Worm (Caenorhabditis elegans): ENCODE results near the gene glb-5.

glb-5 gene

DNA sequence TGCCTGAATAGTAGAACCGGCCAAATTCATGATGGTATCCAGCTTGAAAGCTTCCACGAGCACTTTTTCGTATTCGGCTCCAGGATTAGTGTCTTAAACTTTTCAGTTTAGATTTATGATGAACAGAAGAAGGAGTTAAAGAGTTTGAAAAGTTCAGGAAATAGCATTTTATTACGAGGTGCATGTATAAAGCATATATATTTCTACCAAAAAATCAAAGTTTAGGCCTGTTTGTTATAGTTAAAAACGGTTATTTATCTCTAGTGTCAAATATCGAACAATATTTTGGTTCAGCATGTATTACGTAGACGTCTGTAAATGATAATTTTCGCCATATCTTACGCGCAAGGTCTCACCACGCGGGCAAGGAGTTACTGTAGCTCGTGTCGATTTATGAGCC, 22.6 kb downstream of the glb-5 start, which contains the start of gene klc-2:
TSS of gene klc-2 (minus strand) at position 101 of the 400 bp plus-strand sequence.
- TF ChIP-seq elt-1 (tag; optimal IDR thresholded peaks at IDR 0.05; ENCODE audit: borderline replicate concordance, insufficient read depth) (no peak), zip-8 (tag; optimal IDR thresholded peaks at IDR 0.05) (no peak), mab-5 (tag; optimal IDR thresholded peaks at IDR 0.05) (no peak), ceh-43 (GFP tag; optimal IDR thresholded peaks at IDR 0.05) (no peak), unc-62 (GFP tag; optimal IDR thresholded peaks at IDR 0.05) (no peak), sptf-1 (tag; optimal IDR thresholded peaks at IDR 0.05) (no peak), hlh-1 (tag; optimal IDR thresholded peaks at IDR 0.05) (no peak), nhr-237 (tag; optimal IDR thresholded peaks at IDR 0.05) (no peak), lin-13 (tag; optimal IDR thresholded peaks at IDR 0.05) (no peak), ceh-83 (GFP tag; optimal IDR thresholded peaks at IDR 0.05) (no peak)

DNA sequence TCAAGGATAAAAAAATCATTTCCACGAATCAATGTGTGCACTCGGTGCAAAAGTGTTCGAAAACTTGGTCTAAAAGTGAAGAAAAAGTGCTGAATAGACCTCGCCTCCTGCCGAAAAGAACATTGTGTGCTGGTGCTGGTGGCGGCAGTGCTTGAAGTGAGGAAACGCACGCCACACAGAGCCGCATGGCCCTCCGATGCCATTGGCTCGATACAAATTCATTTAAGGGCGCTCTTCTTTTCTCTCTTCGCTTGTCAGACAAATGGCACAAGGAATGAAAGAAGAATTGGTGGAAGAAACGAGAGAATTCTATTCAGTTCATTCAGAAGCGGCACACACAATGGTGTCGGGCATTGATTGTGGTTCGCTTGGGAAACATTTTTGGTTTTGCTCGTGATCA, 23.6 kb downstream of the glb-5 start:
- TF ChIP-seq hlh-1 (tag; optimal IDR thresholded peaks at IDR 0.05), result no peak
- TF ChIP-seq ces-1 (GFP tag; optimal IDR thresholded peaks at IDR 0.05), result peak; percentile 93

- TF ChIP-seq sem-2 (GFP tag; optimal IDR thresholded peaks at IDR 0.05) (no peak), zip-8 (tag; optimal IDR thresholded peaks at IDR 0.05) (no peak), nhr-76 (tag; optimal IDR thresholded peaks at IDR 0.05) (no peak), elt-3 (tag; optimal IDR thresholded peaks at IDR 0.05) (no peak), nhr-12 (tag; optimal IDR thresholded peaks at IDR 0.05) (no peak), unc-62 (GFP tag; optimal IDR thresholded peaks at IDR 0.05) (no peak), mab-5 (tag; optimal IDR thresholded peaks at IDR 0.05) (no peak), ztf-11 (tag; optimal IDR thresholded peaks at IDR 0.05) (no peak), cnd-1 (tag; optimal IDR thresholded peaks at IDR 0.05) (no peak), elt-1 (tag; optimal IDR thresholded peaks at IDR 0.05; ENCODE audit: borderline replicate concordance, insufficient read depth) (no peak)
These were observed 24.2 kb downstream of the glb-5 start for ce11 chrV:5582860-5583259.

- TF ChIP-seq sptf-1 (tag; optimal IDR thresholded peaks at IDR 0.05), result no peak
- no peak for TF ChIP-seq elt-3 (tag; optimal IDR thresholded peaks at IDR 0.05)
- TF ChIP-seq bed-3 (GFP tag; optimal IDR thresholded peaks at IDR 0.05), result no peak
- TF ChIP-seq ces-1 (GFP tag; optimal IDR thresholded peaks at IDR 0.05), result peak; percentile 23
- no peak for TF ChIP-seq nhr-2 (tag; optimal IDR thresholded peaks at IDR 0.05)
- peak; percentile 96 for TF ChIP-seq lsy-2 (tag; optimal IDR thresholded peaks at IDR 0.05)
- TF ChIP-seq mep-1 (tag; optimal IDR thresholded peaks at IDR 0.05), result peak; percentile 9
These were observed 25.6 kb downstream of the glb-5 start, which contains the start of gene pas-6 for ce11 chrV:5584293-5584776. TSS of gene pas-6 (minus strand) at chrV:5584343.

DNA sequence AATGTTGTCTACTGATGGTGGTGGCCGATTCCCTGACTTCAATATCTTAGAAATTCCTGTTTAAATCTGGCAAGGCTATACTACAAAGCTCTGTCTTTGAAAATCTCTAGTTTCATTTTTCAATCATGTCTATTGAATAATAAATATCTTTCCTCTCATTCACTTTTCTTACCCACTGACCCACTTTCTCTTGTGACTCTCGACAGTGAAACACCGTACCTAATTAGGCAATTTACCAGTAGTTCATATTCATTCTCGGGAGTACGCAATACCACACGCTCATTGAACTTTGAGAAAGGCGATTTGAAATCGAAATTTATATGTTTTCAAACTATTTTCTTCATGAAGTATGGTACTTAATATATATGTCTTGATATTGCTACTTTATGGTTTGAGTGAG, 26.1 kb downstream of the glb-5 start, which contains the start of gene CD4.11:
TSS of gene CD4.11 (plus strand) at position 301 of the 400 bp plus-strand sequence.
- TF ChIP-seq unc-62 (GFP tag; optimal IDR thresholded peaks at IDR 0.05), result no peak
- TF ChIP-seq elt-3 (tag; optimal IDR thresholded peaks at IDR 0.05), result no peak
- no peak for TF ChIP-seq ztf-11 (tag; optimal IDR thresholded peaks at IDR 0.05)
- TF ChIP-seq hlh-1 (tag; optimal IDR thresholded peaks at IDR 0.05), result no peak
- no peak for TF ChIP-seq zip-8 (tag; optimal IDR thresholded peaks at IDR 0.05)
- no peak for TF ChIP-seq nhr-76 (tag; optimal IDR thresholded peaks at IDR 0.05)
- no peak for TF ChIP-seq ceh-43 (GFP tag; optimal IDR thresholded peaks at IDR 0.05)
- TF ChIP-seq ceh-39 (tag; optimal IDR thresholded peaks at IDR 0.05), result no peak
- no peak for TF ChIP-seq ces-1 (GFP tag; optimal IDR thresholded peaks at IDR 0.05)
- no peak for TF ChIP-seq ham-2 (GFP tag; optimal IDR thresholded peaks at IDR 0.05)
- TF ChIP-seq nhr-2 (tag; optimal IDR thresholded peaks at IDR 0.05), result no peak
- no peak for TF ChIP-seq sptf-1 (tag; optimal IDR thresholded peaks at IDR 0.05)
- TF ChIP-seq bed-3 (GFP tag; optimal IDR thresholded peaks at IDR 0.05), result no peak

- TF ChIP-seq lin-32 (GFP tag; optimal IDR thresholded peaks at IDR 0.05), result no peak
- TF ChIP-seq M03D4.4 (tag; optimal IDR thresholded peaks at IDR 0.05), result no peak
- no peak for TF ChIP-seq flh-1 (GFP tag; optimal IDR thresholded peaks at IDR 0.05)
- TF ChIP-seq tbx-8 (GFP tag; optimal IDR thresholded peaks at IDR 0.05), result no peak
- TF ChIP-seq ceh-39 (tag; optimal IDR thresholded peaks at IDR 0.05), result no peak
- TF ChIP-seq nhr-2 (tag; optimal IDR thresholded peaks at IDR 0.05), result no peak
- TF ChIP-seq ces-1 (GFP tag; optimal IDR thresholded peaks at IDR 0.05), result no peak
- TF ChIP-seq elt-3 (tag; optimal IDR thresholded peaks at IDR 0.05), result no peak
- TF ChIP-seq zip-8 (tag; optimal IDR thresholded peaks at IDR 0.05), result no peak
- no peak for TF ChIP-seq ham-2 (GFP tag; optimal IDR thresholded peaks at IDR 0.05)
These were observed 28.4 kb downstream of the glb-5 start for ce11 chrV:5587042-5587441.

All from whole organism, mixed stage, embryonic.